Worm (Caenorhabditis elegans) whole organism, L3 larva: ENCODE data around the gene C10A4.13.

Experiments used
- R02D3.7 ChIP-seq: fragments of 150-350 bp; optimal IDR thresholded peaks from 2 replicates; lab custom pipeline; 2014; ENCODE audit warnings: missing biosample characterization, missing genetic modification characterization
- ZK546.5 ChIP-seq: sonication (generic microtip); optimal IDR thresholded peaks from 2 replicates; lab custom pipeline; 2017; ENCODE audit warnings: missing biosample characterization, missing genetic modification characterization
- aly-2 ChIP-seq: fragments of 150-350 bp; optimal IDR thresholded peaks from 2 replicates; lab custom pipeline; 2014; ENCODE audit warnings: missing biosample characterization, missing genetic modification characterization
- ama-1 ChIP-seq: fragments of 150-350 bp; optimal IDR thresholded peaks from 2 replicates; lab custom pipeline; 2018
- ceh-16 ChIP-seq: sonication (generic microtip); optimal IDR thresholded peaks from 2 replicates; lab custom pipeline; 2017; ENCODE audit warnings: missing biosample characterization, missing genetic modification characterization
- ceh-28 ChIP-seq: fragments of 150-350 bp; optimal IDR thresholded peaks from 2 replicates; lab custom pipeline; 2014; ENCODE audit warnings: missing biosample characterization, missing genetic modification reagents, missing genetic modification characterization
- ceh-82 ChIP-seq: fragments of 150-350 bp; optimal IDR thresholded peaks from 2 replicates; lab custom pipeline; 2014; ENCODE audit warnings: missing biosample characterization, missing genetic modification characterization
- ceh-9 ChIP-seq: sonication (generic microtip); optimal IDR thresholded peaks from 2 replicates; lab custom pipeline; 2018; ENCODE audit warnings: missing biosample characterization, missing genetic modification characterization
- egl-5 ChIP-seq: fragments of 150-350 bp; optimal IDR thresholded peaks from 2 replicates; lab custom pipeline; 2017; ENCODE audit warnings: missing biosample characterization, missing genetic modification reagents, missing genetic modification characterization, inconsistent platforms
- elt-1 ChIP-seq: fragments of 150-350 bp; optimal IDR thresholded peaks from 2 replicates; lab custom pipeline; 2014; ENCODE audit warnings: missing biosample characterization, missing genetic modification characterization
- elt-2 ChIP-seq: sonication (generic microtip); optimal IDR thresholded peaks from 2 replicates; lab custom pipeline; 2016; ENCODE audit warnings: missing genetic modification reagents, mild to moderate bottlenecking, missing genetic modification characterization, missing compliant biosample characterization
- elt-3 ChIP-seq, 3 experiments: fragments of 150-350 bp in 1 of 3; sonication (generic microtip) in 2 of 3; optimal IDR thresholded peaks; 2 replicates in 2 of 3; 4 replicates in 1 of 3; lab custom pipeline; 2014 to 2017; ENCODE audit warnings: missing biosample characterization in 3 of 3, missing genetic modification characterization in 3 of 3
- eor-1 ChIP-seq, 2 experiments: fragments of 150-350 bp; optimal IDR thresholded peaks; 2 replicates each; lab custom pipeline; 2014 to 2018; ENCODE audit warnings: missing biosample characterization in 2 of 2, missing genetic modification characterization in 2 of 2
- fkh-10 ChIP-seq: sonication (generic microtip); optimal IDR thresholded peaks from 2 replicates; lab custom pipeline; 2017; ENCODE audit warnings: missing biosample characterization, missing genetic modification reagents, missing genetic modification characterization
- fos-1 ChIP-seq: fragments of 150-350 bp; optimal IDR thresholded peaks from 2 replicates; lab custom pipeline; 2014; ENCODE audit warnings: missing biosample characterization, missing genetic modification characterization
- lin-15B ChIP-seq: fragments of 150-350 bp; optimal IDR thresholded peaks from 2 replicates; lab custom pipeline; 2014; ENCODE audit warnings: missing biosample characterization, missing genetic modification characterization
- lin-39 ChIP-seq: fragments of 150-350 bp; optimal IDR thresholded peaks from 2 replicates; lab custom pipeline; 2018; ENCODE audit warnings: missing biosample characterization, missing genetic modification reagents, missing genetic modification characterization
- lsy-12 ChIP-seq: sonication (generic microtip); optimal IDR thresholded peaks from 2 replicates; lab custom pipeline; 2016; ENCODE audit warnings: mild to moderate bottlenecking, missing genetic modification characterization, missing compliant biosample characterization
- mml-1 ChIP-seq: fragments of 150-350 bp; sonication (generic microtip); optimal IDR thresholded peaks from 3 replicates; lab custom pipeline; 2014; ENCODE audit warnings: missing biosample characterization, missing genetic modification characterization
- nfya-1 ChIP-seq: sonication (generic microtip); optimal IDR thresholded peaks from 2 replicates; lab custom pipeline; 2017; ENCODE audit warnings: missing genetic modification characterization, mild to moderate bottlenecking, missing compliant biosample characterization, antibody characterized with exemption, moderate library complexity; ENCODE audit not compliant: insufficient read depth
- nhr-11 ChIP-seq: fragments of 150-350 bp; optimal IDR thresholded peaks from 2 replicates; lab custom pipeline; 2014; ENCODE audit warnings: missing biosample characterization, missing genetic modification characterization
- nhr-12 ChIP-seq: fragments of 150-350 bp; optimal IDR thresholded peaks from 2 replicates; lab custom pipeline; 2014; ENCODE audit warnings: missing biosample characterization, missing genetic modification characterization
- nhr-23 ChIP-seq: fragments of 150-350 bp; optimal IDR thresholded peaks from 2 replicates; lab custom pipeline; 2014; ENCODE audit warnings: missing biosample characterization, missing genetic modification reagents, missing genetic modification characterization
- nhr-237 ChIP-seq: fragments of 150-350 bp; optimal IDR thresholded peaks from 2 replicates; lab custom pipeline; 2014; ENCODE audit warnings: missing biosample characterization, missing genetic modification characterization
- nhr-43 ChIP-seq: sonication (generic microtip); optimal IDR thresholded peaks from 2 replicates; lab custom pipeline; 2016; ENCODE audit warnings: mild to moderate bottlenecking, missing genetic modification characterization, missing compliant biosample characterization; ENCODE audit not compliant: poor library complexity, severe bottlenecking
- nhr-67 ChIP-seq: fragments of 150-350 bp; optimal IDR thresholded peaks from 2 replicates; lab custom pipeline; 2014; ENCODE audit warnings: missing biosample characterization, missing genetic modification characterization
- nhr-76 ChIP-seq: fragments of 150-350 bp; sonication (generic microtip); optimal IDR thresholded peaks from 5 replicates; lab custom pipeline; 2014; ENCODE audit warnings: missing biosample characterization, missing genetic modification characterization
- nhr-77 ChIP-seq: fragments of 150-350 bp; optimal IDR thresholded peaks from 2 replicates; lab custom pipeline; 2014; ENCODE audit warnings: missing biosample characterization, missing genetic modification characterization
- pqm-1 ChIP-seq: fragments of 150-350 bp; optimal IDR thresholded peaks from 2 replicates; lab custom pipeline; 2017; ENCODE audit warnings: missing biosample characterization, missing genetic modification characterization, inconsistent platforms
- sea-2 ChIP-seq: fragments of 150-350 bp; sonication (generic microtip); optimal IDR thresholded peaks from 4 replicates; lab custom pipeline; 2014; ENCODE audit warnings: missing biosample characterization, missing genetic modification reagents, missing genetic modification characterization
- skn-1 ChIP-seq: fragments of 150-350 bp; optimal IDR thresholded peaks from 2 replicates; lab custom pipeline; 2014; ENCODE audit warnings: missing biosample characterization, missing genetic modification characterization
- snpc-4 ChIP-seq: fragments of 150-350 bp; optimal IDR thresholded peaks from 2 replicates; lab custom pipeline; 2014; ENCODE audit warnings: missing biosample characterization, missing genetic modification characterization
- tbx-2 ChIP-seq: sonication (generic microtip); optimal IDR thresholded peaks from 2 replicates; lab custom pipeline; 2016; ENCODE audit warnings: mild to moderate bottlenecking, missing genetic modification characterization, missing compliant biosample characterization
- unc-39 ChIP-seq: sonication (generic microtip); optimal IDR thresholded peaks from 4 replicates; lab custom pipeline; 2017; ENCODE audit warnings: missing biosample characterization, missing genetic modification characterization
- unc-62 ChIP-seq: fragments of 150-350 bp; sonication (generic microtip); optimal IDR thresholded peaks from 4 replicates; lab custom pipeline; 2014; ENCODE audit warnings: missing biosample characterization, missing genetic modification reagents, missing genetic modification characterization
- zag-1 ChIP-seq: fragments of 150-350 bp; optimal IDR thresholded peaks from 2 replicates; lab custom pipeline; 2014; ENCODE audit warnings: missing biosample characterization, missing genetic modification characterization
- ztf-11 ChIP-seq: fragments of 150-350 bp; optimal IDR thresholded peaks from 2 replicates; lab custom pipeline; 2014; ENCODE audit warnings: missing biosample characterization, missing genetic modification characterization

C10A4.13 gene

DNA sequence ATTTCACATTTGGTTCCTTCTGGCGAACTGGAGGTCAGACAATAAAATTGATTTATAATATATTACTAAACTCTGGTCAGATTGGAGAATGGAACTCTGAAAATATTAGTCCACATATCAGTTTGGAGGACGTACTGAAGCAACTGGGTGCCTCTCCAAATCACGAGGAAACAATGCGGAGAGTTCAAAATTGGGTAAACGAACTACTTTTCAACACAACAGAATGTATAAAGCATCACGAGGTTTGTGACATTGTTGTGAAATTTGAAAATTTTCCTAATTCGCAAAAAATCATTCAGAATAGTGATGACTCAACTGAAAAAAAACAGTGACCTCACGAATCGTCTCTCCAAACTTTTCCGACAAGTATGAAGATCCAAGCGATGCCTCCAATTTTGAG, 4.7 kb downstream of the C10A4.13 start, which contains the start of gene gad-2:
TSS of gene gad-2 (plus strand) at position 301 of the 400 bp plus-strand sequence.
- TF ChIP-seq ZK546.5 (tag; lab: Kevin White, UChicago) (no peak), zag-1 (tag; lab: Kevin White, UChicago) (no peak), nhr-11 (tag; lab: Kevin White, UChicago) (no peak), nhr-76 (no peak), lin-15B (no peak), mml-1 (tag; lab: Kevin White, UChicago) (no peak), skn-1 (tag; lab: Kevin White, UChicago) (no peak), pqm-1 (no peak), nhr-23 (tag; lab: Kevin White, UChicago) (no peak), ceh-28 (no peak), ama-1 (lab: Kevin White, UChicago) (no peak), ceh-82 (no peak), ztf-11 (no peak)
- TF ChIP-seq, all 47 proteins: peak for 0

DNA sequence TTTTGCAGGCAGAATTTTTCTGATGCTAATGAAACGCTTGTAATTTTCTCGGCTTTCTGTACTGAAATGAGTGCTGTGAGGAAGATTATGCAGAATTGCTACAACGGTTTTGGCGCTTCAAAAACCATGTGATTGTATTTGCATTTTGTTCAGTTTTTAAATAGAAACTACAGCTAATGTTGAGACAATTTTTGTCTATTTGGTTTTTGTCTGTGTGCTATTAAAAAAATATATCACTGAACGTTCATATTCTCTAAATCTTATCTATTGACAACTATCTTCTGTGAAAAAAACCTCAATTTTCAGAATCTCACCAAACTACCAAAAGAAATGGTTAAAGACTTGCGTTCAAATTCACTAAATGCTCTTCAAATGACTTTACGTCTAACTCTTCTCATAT, 7.6 kb downstream of the C10A4.13 start, which contains the start of gene C10A4.6:
TSS of gene C10A4.6 (plus strand) at position 301 of the 400 bp plus-strand sequence.
- TF ChIP-seq ceh-9: no peak
- no peak for TF ChIP-seq eor-1 (tag; optimal IDR thresholded peaks at IDR 0.05; lab: Kevin White, UChicago)
- TF ChIP-seq nfya-1: no peak
- no peak for TF ChIP-seq nhr-23 (tag; lab: Kevin White, UChicago)
- no peak for TF ChIP-seq sea-2 (GFP tag; lab: Kevin White, UChicago)
- TF ChIP-seq egl-5 (tag; lab: Kevin White, UChicago): no peak
- TF ChIP-seq nhr-67 (tag; lab: Kevin White, UChicago): no peak
- TF ChIP-seq lsy-12: no peak
- TF ChIP-seq snpc-4 (tag; lab: Kevin White, UChicago): no peak
- no peak for TF ChIP-seq lin-15B
- no peak for TF ChIP-seq elt-3 (tag; optimal IDR thresholded peaks at IDR 0.05; lab: Kevin White, UChicago)
- no peak for TF ChIP-seq lin-39
- TF ChIP-seq unc-39 (tag; lab: Kevin White, UChicago): no peak
- TF ChIP-seq nhr-77: no peak
- TF ChIP-seq nhr-237 (tag; lab: Kevin White, UChicago): no peak
- no peak for TF ChIP-seq elt-2 (tag; lab: Kevin White, UChicago)
- no peak for TF ChIP-seq ceh-16 (tag; lab: Kevin White, UChicago)
- no peak for TF ChIP-seq nhr-12 (tag; lab: Kevin White, UChicago)

DNA sequence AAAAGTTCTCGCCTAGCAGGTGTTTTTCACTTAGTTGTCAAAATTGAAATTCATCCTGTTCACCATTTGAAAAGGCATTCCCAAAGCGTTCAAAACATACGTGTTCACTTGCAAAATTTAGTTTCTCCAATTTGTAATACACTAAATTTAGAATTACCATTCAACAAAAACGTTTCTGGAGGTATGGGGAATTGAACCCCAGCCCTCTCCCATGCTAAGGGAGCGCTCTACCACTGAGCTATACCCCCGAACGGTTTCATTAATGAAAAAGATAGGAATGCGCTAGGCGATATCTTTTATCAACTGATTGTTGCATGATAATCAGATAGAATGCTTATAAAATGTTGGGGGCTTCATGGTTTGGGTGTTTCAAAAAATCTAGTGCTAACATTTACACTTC, 19.2 kb downstream of the C10A4.13 start:
- TF ChIP-seq R02D3.7 (tag; lab: Kevin White, UChicago) (no peak), nhr-43 (peak; percentile 11), ceh-82 (no peak), nhr-11 (tag; lab: Kevin White, UChicago) (no peak)
- TF ChIP-seq, all 47 proteins: peak for 1

DNA sequence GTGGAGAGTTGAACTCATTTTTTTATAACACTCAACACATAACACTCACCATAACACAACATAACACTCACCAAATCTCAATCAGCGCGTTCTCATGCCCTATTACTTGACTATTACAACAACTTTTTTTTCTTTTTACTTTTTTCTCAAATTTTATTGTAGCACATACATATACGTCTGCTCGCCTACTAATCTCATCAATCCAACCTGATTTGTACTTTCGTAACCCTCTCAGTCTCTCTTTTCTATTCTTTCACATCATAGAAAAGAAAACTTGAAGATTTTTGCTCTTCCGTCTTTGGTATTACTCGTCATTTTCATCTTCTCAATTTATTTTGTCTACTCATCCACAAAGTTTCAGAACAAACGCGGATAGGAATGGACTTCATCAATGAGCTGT, 20.9 kb downstream of the C10A4.13 start, which contains the start of gene npr-8:
TSS of gene npr-8 (plus strand) at position 362 of the 400 bp plus-strand sequence.
- TF ChIP-seq fkh-10 (GFP tag; lab: Kevin White, UChicago): peak; percentile 37
- no peak for TF ChIP-seq nhr-11 (tag; lab: Kevin White, UChicago)
- TF ChIP-seq lsy-12: no peak
- TF ChIP-seq aly-2 (tag; lab: Kevin White, UChicago): no peak

DNA sequence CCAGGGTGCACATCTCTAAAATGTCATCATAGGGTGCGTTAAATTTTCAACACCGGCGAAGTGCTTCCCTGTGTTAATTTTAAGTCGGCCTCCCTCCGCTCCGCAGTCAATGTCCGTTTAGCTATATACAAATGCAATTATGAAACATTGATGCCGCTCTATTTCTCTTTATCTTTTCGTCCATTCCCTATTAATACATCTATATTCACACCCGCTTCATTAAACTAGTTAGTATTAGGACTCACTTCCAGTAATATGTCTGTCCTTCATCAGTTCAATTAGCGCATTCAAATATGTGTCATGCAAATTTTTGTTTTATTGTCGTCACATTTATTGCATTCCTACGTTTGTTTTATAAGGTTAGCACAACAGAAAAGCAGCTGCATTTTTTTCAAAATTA, 25.9 kb downstream of the C10A4.13 start:
- TF ChIP-seq ztf-11: no peak
- no peak for TF ChIP-seq elt-1 (tag; lab: Kevin White, UChicago)
- TF ChIP-seq unc-62 (GFP tag; lab: Kevin White, UChicago): no peak
- TF ChIP-seq tbx-2 (tag; lab: Kevin White, UChicago): no peak
- TF ChIP-seq ceh-16 (tag; lab: Kevin White, UChicago): no peak
- no peak for TF ChIP-seq fos-1 (tag; lab: Kevin White, UChicago)
- no peak for TF ChIP-seq elt-3 (tag; optimal IDR thresholded peaks at IDR 0.05; lab: Kevin White, UChicago)
